Fruit fly (Drosophila melanogaster) whole organism, embryonic: ENCODE data around the gene CG8065.

Source experiments
- Abd-B ChIP-seq: fragments of 200-800 bp; sonication (Bioruptor generic); optimal IDR thresholded peaks from 2 replicates; lab custom pipeline; 2018; ENCODE audit warnings: missing biosample characterization, mild to moderate bottlenecking, missing genetic modification characterization, moderate library complexity
- CG10147 ChIP-seq: fragments of 200-800 bp; sonication (Bioruptor generic); optimal IDR thresholded peaks from 2 replicates; lab custom pipeline; 2019; ENCODE audit warnings: missing biosample characterization, mild to moderate bottlenecking, missing genetic modification characterization, moderate library complexity
- CG10565 ChIP-seq: fragments of 200-800 bp; sonication (Bioruptor generic); optimal IDR thresholded peaks from 3 replicates; lab custom pipeline; 2016; ENCODE audit warnings: missing biosample characterization, mild to moderate bottlenecking, missing genetic modification characterization
- CG11504 ChIP-seq: fragments of 200-800 bp; sonication (Bioruptor generic); optimal IDR thresholded peaks from 3 replicates; lab custom pipeline; 2019; ENCODE audit warnings: missing biosample characterization, mild to moderate bottlenecking, missing genetic modification characterization, moderate library complexity
- CG11696 ChIP-seq: fragments of 200-800 bp; sonication (Bioruptor generic); IDR thresholded peaks from 2 replicates; pipeline ENCODE4 v1.3.6; 2022; ENCODE audit warnings: missing biosample characterization, missing genetic modification characterization
- CG14860 ChIP-seq: fragments of 200-800 bp; sonication (Bioruptor generic); IDR thresholded peaks from 3 replicates; pipeline ENCODE4 v1.3.6; 2022; ENCODE audit warnings: missing biosample characterization, missing genetic modification characterization; ENCODE audit not compliant: partially characterized antibody
- CG16813 ChIP-seq: fragments of 200-800 bp; sonication (Bioruptor generic); IDR thresholded peaks from 3 replicates; pipeline ENCODE4 v1.3.6; 2022; ENCODE audit warnings: missing biosample characterization, missing genetic modification characterization; ENCODE audit not compliant: partially characterized antibody
- CG17361 ChIP-seq: fragments of 200-800 bp; sonication (Bioruptor generic); IDR thresholded peaks from 3 replicates; pipeline ENCODE4 v1.3.6; 2022; ENCODE audit warnings: missing biosample characterization, missing genetic modification characterization
- CG17829 ChIP-seq: fragments of 200-800 bp; optimal IDR thresholded peaks from 2 replicates; lab custom pipeline; 2019; ENCODE audit warnings: missing biosample characterization, mild to moderate bottlenecking, missing genetic modification characterization, moderate library complexity
- CG18262 ChIP-seq: fragments of 200-800 bp; optimal IDR thresholded peaks from 3 replicates; lab custom pipeline; 2019; ENCODE audit warnings: missing biosample characterization, mild to moderate bottlenecking, missing genetic modification characterization, moderate library complexity
- CG18599 ChIP-seq: fragments of 200-800 bp; sonication (Bioruptor generic); optimal IDR thresholded peaks from 3 replicates; lab custom pipeline; 2017; ENCODE audit warnings: missing biosample characterization, missing genetic modification characterization, mild to moderate bottlenecking, moderate library complexity, missing genetic modification reagents
- CG2889 ChIP-seq: fragments of 200-800 bp; sonication (Bioruptor generic); IDR thresholded peaks from 3 replicates; pipeline ENCODE4 v1.3.6; 2022; ENCODE audit warnings: missing biosample characterization, missing genetic modification characterization
- CG30431 ChIP-seq: fragments of 200-800 bp; sonication (Bioruptor generic); optimal IDR thresholded peaks from 2 replicates; lab custom pipeline; 2017; ENCODE audit warnings: missing biosample characterization, missing genetic modification characterization
- CG32532 ChIP-seq: fragments of 200-800 bp; sonication (Bioruptor generic); IDR thresholded peaks from 2 replicates; pipeline ENCODE4 v1.3.6; 2022; ENCODE audit warnings: missing biosample characterization, missing genetic modification characterization
- CG32767 ChIP-seq: fragments of 200-800 bp; sonication (Bioruptor generic); IDR thresholded peaks from 2 replicates; pipeline ENCODE4 v1.3.6; 2022; ENCODE audit warnings: missing biosample characterization, missing genetic modification characterization
- CG34224 ChIP-seq: fragments of 200-800 bp; sonication (Bioruptor generic); IDR thresholded peaks from 3 replicates; pipeline ENCODE4 v1.3.6; 2022; ENCODE audit warnings: missing biosample characterization, missing genetic modification characterization; ENCODE audit not compliant: partially characterized antibody
- CG3995 ChIP-seq: fragments of 200-800 bp; sonication (Bioruptor generic); optimal IDR thresholded peaks from 3 replicates; lab custom pipeline; 2016; ENCODE audit warnings: missing biosample characterization, missing genetic modification characterization
- CG42726 ChIP-seq: fragments of 200-800 bp; sonication (Bioruptor generic); IDR thresholded peaks from 2 replicates; pipeline ENCODE4 v1.3.6; 2022; ENCODE audit warnings: missing biosample characterization, missing genetic modification characterization; ENCODE audit not compliant: partially characterized antibody
- CG4282 ChIP-seq: fragments of 200-800 bp; sonication (Bioruptor generic); optimal IDR thresholded peaks from 2 replicates; lab custom pipeline; 2016; ENCODE audit warnings: missing biosample characterization, missing genetic modification characterization
- CG6175 ChIP-seq: fragments of 200-800 bp; sonication (Bioruptor generic); IDR thresholded peaks from 3 replicates; pipeline ENCODE4 v1.3.6; 2022; ENCODE audit warnings: missing biosample characterization, missing genetic modification characterization
- CG6654 ChIP-seq: fragments of 200-800 bp; sonication (Bioruptor generic); optimal IDR thresholded peaks from 2 replicates; lab custom pipeline; 2017; ENCODE audit warnings: missing biosample characterization, mild to moderate bottlenecking, missing genetic modification characterization
- CG6683 ChIP-seq: fragments of 200-800 bp; sonication (Bioruptor generic); optimal IDR thresholded peaks from 2 replicates; lab custom pipeline; 2017; ENCODE audit warnings: missing biosample characterization, mild to moderate bottlenecking, missing genetic modification characterization, missing genetic modification reagents
- CG9437 ChIP-seq: fragments of 200-800 bp; sonication (Bioruptor generic); optimal IDR thresholded peaks from 2 replicates; lab custom pipeline; 2018; ENCODE audit warnings: missing biosample characterization, mild to moderate bottlenecking, missing genetic modification characterization
- D19B ChIP-seq: fragments of 200-800 bp; sonication (Bioruptor generic); optimal IDR thresholded peaks from 2 replicates; lab custom pipeline; 2017; ENCODE audit warnings: missing biosample characterization, mild to moderate bottlenecking, missing genetic modification characterization
- Dip3 ChIP-seq: fragments of 200-800 bp; sonication (Bioruptor generic); optimal IDR thresholded peaks from 3 replicates; lab custom pipeline; 2016; ENCODE audit warnings: missing biosample characterization, missing genetic modification characterization
- E2f2 ChIP-seq: fragments of 200-800 bp; sonication (Bioruptor generic); IDR thresholded peaks from 2 replicates; pipeline ENCODE4 v1.3.6; 2022; ENCODE audit warnings: missing biosample characterization, missing genetic modification characterization
- GATAe ChIP-seq: fragments of 200-800 bp; sonication (Bioruptor generic); conservative IDR thresholded peaks from 2 replicates; pipeline ENCODE4 v1.3.6; 2022; ENCODE audit warnings: missing biosample characterization, missing genetic modification characterization
- HHEX ChIP-seq: fragments of 200-800 bp; sonication (Bioruptor generic); optimal IDR thresholded peaks from 3 replicates; lab custom pipeline; 2017; ENCODE audit warnings: missing biosample characterization, mild to moderate bottlenecking, missing genetic modification characterization, missing genetic modification reagents
- Pdp1 ChIP-seq, 2 experiments: fragments of 200-800 bp; sonication (Bioruptor generic); optimal IDR thresholded peaks; 3 replicates each; lab custom pipeline; 2016; ENCODE audit warnings: missing biosample characterization in 2 of 2, missing genetic modification characterization in 2 of 2, mild to moderate bottlenecking in 1 of 2, moderate library complexity in 1 of 2
- Trl ChIP-seq, 3 experiments: fragments of >200 bp in 2 of 3; fragments of 200-800 bp in 1 of 3; sonication (Bioruptor generic) in 1 of 3; optimal IDR thresholded peaks; 2 replicates in 1 of 3; 3 replicates in 2 of 3; lab custom pipeline; 2016 to 2017; ENCODE audit warnings: missing biosample characterization in 1 of 3, missing genetic modification characterization in 1 of 3
- chinmo ChIP-seq: fragments of 200-800 bp; sonication (Bioruptor generic); IDR thresholded peaks from 4 replicates; pipeline ENCODE4 v1.3.6; 2022; ENCODE audit warnings: missing biosample characterization, missing genetic modification characterization; ENCODE audit not compliant: partially characterized antibody
- croc ChIP-seq: fragments of 200-800 bp; sonication (Bioruptor generic); conservative IDR thresholded peaks from 3 replicates; pipeline ENCODE4 v1.3.6; 2022; ENCODE audit warnings: missing biosample characterization, missing genetic modification characterization
- crp ChIP-seq, 2 experiments: fragments of 200-800 bp; sonication (Bioruptor generic); optimal IDR thresholded peaks; 2 replicates in 1 of 2; 3 replicates in 1 of 2; lab custom pipeline; 2017; ENCODE audit warnings: missing biosample characterization in 2 of 2, missing genetic modification characterization in 2 of 2, mild to moderate bottlenecking in 1 of 2, moderate library complexity in 1 of 2
- esg ChIP-seq: fragments of 200-800 bp; sonication (Bioruptor generic); conservative IDR thresholded peaks from 2 replicates; pipeline ENCODE4 v1.3.6; 2022; ENCODE audit warnings: missing biosample characterization, missing genetic modification characterization
- fd64A ChIP-seq: fragments of 200-800 bp; sonication (Bioruptor generic); optimal IDR thresholded peaks from 3 replicates; lab custom pipeline; 2018; ENCODE audit warnings: missing biosample characterization, mild to moderate bottlenecking, missing genetic modification characterization
- fd96Cb ChIP-seq: fragments of 200-800 bp; sonication (Bioruptor generic); optimal IDR thresholded peaks from 2 replicates; lab custom pipeline; 2018; ENCODE audit warnings: missing biosample characterization, mild to moderate bottlenecking, missing genetic modification characterization, moderate library complexity
- gro ChIP-seq: fragments of 200-800 bp; sonication (Bioruptor generic); optimal IDR thresholded peaks from 2 replicates; lab custom pipeline; 2016; ENCODE audit warnings: missing biosample characterization, missing genetic modification characterization
- gsb-n ChIP-seq: fragments of 200-800 bp; sonication (Bioruptor generic); optimal IDR thresholded peaks from 3 replicates; lab custom pipeline; 2018; ENCODE audit warnings: missing biosample characterization, mild to moderate bottlenecking, missing genetic modification characterization
- hth ChIP-seq: fragments of >200 bp; optimal IDR thresholded peaks from 2 replicates; lab custom pipeline; 2017; ENCODE audit warnings: inconsistent platforms
- klu ChIP-seq: fragments of 200-800 bp; sonication (Bioruptor generic); IDR thresholded peaks from 2 replicates; pipeline ENCODE4 v1.3.6; 2022; ENCODE audit warnings: missing biosample characterization, missing genetic modification characterization
- luna ChIP-seq: fragments of 200-800 bp; sonication (Bioruptor generic); optimal IDR thresholded peaks from 2 replicates; lab custom pipeline; 2016; ENCODE audit warnings: missing biosample characterization, missing genetic modification characterization
- oc ChIP-seq: fragments of 200-800 bp; sonication (Bioruptor generic); optimal IDR thresholded peaks from 2 replicates; lab custom pipeline; 2018; ENCODE audit warnings: missing biosample characterization, mild to moderate bottlenecking, missing genetic modification characterization, moderate library complexity
- onecut ChIP-seq: fragments of 200-800 bp; sonication (Bioruptor generic); IDR thresholded peaks from 2 replicates; pipeline ENCODE4 v1.3.6; 2022; ENCODE audit warnings: missing biosample characterization, missing genetic modification characterization
- pnt ChIP-seq: fragments of 200-800 bp; sonication (Bioruptor generic); optimal IDR thresholded peaks from 3 replicates; lab custom pipeline; 2016; ENCODE audit warnings: missing biosample characterization, missing genetic modification characterization
- sqz ChIP-seq: fragments of 200-800 bp; sonication (Bioruptor generic); optimal IDR thresholded peaks from 3 replicates; lab custom pipeline; 2018; ENCODE audit warnings: missing biosample characterization, mild to moderate bottlenecking, missing genetic modification characterization
- tap ChIP-seq: fragments of 200-800 bp; optimal IDR thresholded peaks from 3 replicates; lab custom pipeline; 2019; ENCODE audit warnings: missing biosample characterization, mild to moderate bottlenecking, missing genetic modification characterization, moderate library complexity
- tll ChIP-seq, 2 experiments: fragments of 200-800 bp in 1 of 2; fragments of >200 bp in 1 of 2; sonication (Bioruptor generic) in 1 of 2; optimal IDR thresholded peaks; 2 replicates each; lab custom pipeline; 2017 to 2019; ENCODE audit warnings: missing biosample characterization in 2 of 2, missing genetic modification characterization in 2 of 2, mild to moderate bottlenecking in 1 of 2, moderate library complexity in 1 of 2
- ttk ChIP-seq: fragments of 200-800 bp; sonication (Bioruptor generic); IDR thresholded peaks from 2 replicates; pipeline ENCODE4 v2.1.2; 2022; ENCODE audit warnings: missing biosample characterization, missing genetic modification characterization

CG8065 gene

dm6 chr3L:10206226-10206968 is 9.1 kb upstream of the CG8065 start (continued):
- TF ChIP-seq Pdp1 (GFP tag; optimal IDR thresholded peaks at IDR 0.05; lab: Kevin White, UChicago) (peak in 1 of 2 experiments; percentile 16), oc (tag; lab: Kevin White, UChicago) (peak; percentile 30), ttk (0 out of 2 replicates have a peak, but pooled peaks have one; percentile 30), CG6654 (peak; percentile 26), CG9437 (GFP tag; lab: Kevin White, UChicago) (peak; percentile 28), CG34224 (no peak), CG16813 (GFP tag; lab: Robert Waterston, UW) (no peak), hth (lab: Kevin White, UChicago) (no peak), CG14860 (GFP tag; lab: Robert Waterston, UW) (no peak), CG17829 (tag; lab: Kevin White, UChicago) (peak; percentile 75), GATAe (GFP tag; lab: Robert Waterston, UW) (no peak), Trl (optimal IDR thresholded peaks at IDR 0.05; lab: Kevin White, UChicago) (no peak), Trl (GFP tag; optimal IDR thresholded peaks at IDR 0.05; lab: Kevin White, UChicago) (no peak), E2f2 (GFP tag; lab: Robert Waterston, UW) (no peak), CG10565 (no peak), CG6175 (GFP tag; lab: Robert Waterston, UW) (no peak), CG32767 (GFP tag; lab: Robert Waterston, UW) (0 out of 2 replicates have a peak, but pooled peaks have one; percentile 26), tll (GFP tag; optimal IDR thresholded peaks at IDR 0.05; lab: Kevin White, UChicago) (no peak), fd64A (GFP tag; lab: Kevin White, UChicago) (no peak), Dip3 (GFP tag; lab: Kevin White, UChicago) (peak; percentile 7), pnt (GFP tag; lab: Kevin White, UChicago) (no peak), klu (GFP tag; lab: Robert Waterston, UW) (no peak), Abd-B (GFP tag; lab: Kevin White, UChicago) (peak; percentile 14), gro (GFP tag; lab: Kevin White, UChicago) (no peak), luna (GFP tag; lab: Kevin White, UChicago) (no peak), gsb-n (tag; lab: Kevin White, UChicago) (peak; percentile 64), esg (peak; percentile 39; the same call in 1 of the 2 replicates), CG6683 (no peak), HHEX (peak; percentile 53), CG30431 (no peak), croc (GFP tag; lab: Robert Waterston, UW) (peak; percentile 37; the same call in 2 of the 3 replicates), CG18262 (tag; lab: Kevin White, UChicago) (peak; percentile 82), CG3995 (GFP tag; lab: Kevin White, UChicago) (no peak), fd96Cb (tag; lab: Kevin White, UChicago) (peak; percentile 72), CG4282 (GFP tag; lab: Kevin White, UChicago) (no peak), CG42726 (GFP tag; lab: Robert Waterston, UW) (no peak), CG10147 (GFP tag; lab: Kevin White, UChicago) (peak; percentile 26), onecut (GFP tag; lab: Robert Waterston, UW) (peak; percentile 15; the same call in 1 of the 2 replicates), sqz (GFP tag; lab: Kevin White, UChicago) (peak; percentile 67), chinmo (no peak), CG32532 (GFP tag; lab: Robert Waterston, UW) (no peak), tap (tag; lab: Kevin White, UChicago) (peak; percentile 64), CG2889 (GFP tag; lab: Robert Waterston, UW) (no peak), D19B (no peak), CG18599 (peak; percentile 70), CG11504 (tag; lab: Kevin White, UChicago) (peak; percentile 84), CG11696 (no peak), crp (GFP tag; optimal IDR thresholded peaks at IDR 0.05; lab: Kevin White, UChicago) (no peak), CG17361 (GFP tag; lab: Robert Waterston, UW) (peak; percentile 78)
